ENCODE assay signal across 2 fruit fly cellular contexts in the genomic region with DNA sequence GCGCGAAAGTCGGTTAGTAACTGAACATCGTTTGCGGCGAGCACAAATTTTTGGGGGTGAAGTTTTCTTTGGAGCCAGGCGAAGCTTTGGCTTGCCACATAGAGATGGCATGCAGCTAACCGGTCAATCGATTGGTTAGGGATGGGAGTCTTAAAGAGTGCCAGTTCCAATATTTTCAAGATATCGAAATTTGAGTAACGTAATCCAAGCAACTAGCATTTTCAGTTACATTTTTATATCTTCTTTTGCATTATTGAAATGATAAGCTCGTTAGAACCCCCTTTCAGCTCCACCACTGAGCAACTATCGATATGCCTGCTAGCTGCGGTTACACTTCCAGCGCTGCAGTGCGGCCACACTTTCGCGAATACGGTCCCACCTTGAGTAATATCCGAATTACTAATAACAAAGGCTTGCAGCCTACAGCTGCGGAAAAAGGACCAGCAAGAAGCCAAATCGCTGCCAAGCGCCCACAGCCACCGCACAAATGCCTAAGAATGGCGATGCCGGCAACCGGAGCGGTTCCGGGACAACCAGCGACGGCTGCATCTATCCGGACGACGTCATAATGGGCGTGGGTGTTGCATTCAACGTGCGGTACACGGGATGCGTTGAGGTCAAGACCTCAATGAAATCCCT.
A peak's percentile ranks its signal among the peaks of the same experiment; 100 is the strongest.
TF ChIP-seq lines count a peak whose summit lies in the region.

Gene Atat, minus strand, starts transcription at position 103 of the 639 bp plus-strand sequence.
Gene Shc, plus strand, starts transcription at position 355 of the 639 bp plus-strand sequence.

TF ChIP-seq in whole organism, embryonic, 481 proteins besides CTCF, POLR2A, EP300 and RAD21 (continued from another document and continues in another):
- TF ChIP-seq ac (GFP tag; optimal IDR thresholded peaks at IDR 0.05; lab: Kevin White, UChicago) (peak; percentile 92), Nf-YB (GFP tag; optimal IDR thresholded peaks at IDR 0.05; lab: Kevin White, UChicago) (peak; percentile 87), onecut (GFP tag; IDR thresholded peaks at IDR 0.05; lab: Robert Waterston, UW) (peak; percentile 94), GATAe (GFP tag; conservative IDR thresholded peaks at IDR 0.05; lab: Robert Waterston, UW) (peak; percentile 98), gcm2 (GFP tag; optimal IDR thresholded peaks at IDR 0.05; lab: Kevin White, UChicago) (peak; percentile 97), pb (GFP tag; optimal IDR thresholded peaks at IDR 0.05; lab: Kevin White, UChicago) (peak; percentile 99), CG6765 (GFP tag; optimal IDR thresholded peaks at IDR 0.05; lab: Kevin White, UChicago) (peak; percentile 93), sqz (GFP tag; optimal IDR thresholded peaks at IDR 0.05; lab: Kevin White, UChicago) (peak; percentile 74), CG7745 (tag; optimal IDR thresholded peaks at IDR 0.05; lab: Kevin White, UChicago) (peak; percentile 47), Abd-B (GFP tag; optimal IDR thresholded peaks at IDR 0.05; lab: Kevin White, UChicago) (peak; percentile 100), CG2199 (GFP tag; IDR thresholded peaks at IDR 0.05; lab: Robert Waterston, UW) (peak; percentile 99), Doc3 (GFP tag; IDR thresholded peaks at IDR 0.05; lab: Robert Waterston, UW; ENCODE audit: partially characterized antibody) (peak; percentile 90), lilli (GFP tag; optimal IDR thresholded peaks at IDR 0.05; lab: Kevin White, UChicago) (peak; percentile 100), HLHmδ (GFP tag; optimal IDR thresholded peaks at IDR 0.05; lab: Kevin White, UChicago) (no peak), lola (GFP tag; optimal IDR thresholded peaks at IDR 0.05; lab: Kevin White, UChicago) (peak in 1 of 3 experiments; percentile 98), Fer2 (tag; optimal IDR thresholded peaks at IDR 0.05; lab: Kevin White, UChicago) (peak; percentile 99), PHDP (tag; optimal IDR thresholded peaks at IDR 0.05; lab: Kevin White, UChicago) (peak; percentile 98), zen (tag; optimal IDR thresholded peaks at IDR 0.05; lab: Kevin White, UChicago) (peak; percentile 99), ftz-f1 (GFP tag; optimal IDR thresholded peaks at IDR 0.05; lab: Kevin White, UChicago) (peak; percentile 94), tap (tag; optimal IDR thresholded peaks at IDR 0.05; lab: Kevin White, UChicago) (peak; percentile 95), Aef1 (GFP tag; IDR thresholded peaks at IDR 0.05; lab: Robert Waterston, UW) (peak; percentile 100), CG31388 (GFP tag; optimal IDR thresholded peaks at IDR 0.05; lab: Kevin White, UChicago) (peak; percentile 98), CG32767 (GFP tag; IDR thresholded peaks at IDR 0.05; lab: Robert Waterston, UW) (peak; percentile 98), CG8359 (GFP tag; optimal IDR thresholded peaks at IDR 0.05; lab: Kevin White, UChicago; ENCODE audit: borderline replicate concordance) (peak; percentile 90), croc (GFP tag; conservative IDR thresholded peaks at IDR 0.05; lab: Robert Waterston, UW) (peak; percentile 99), luna (GFP tag; optimal IDR thresholded peaks at IDR 0.05; lab: Kevin White, UChicago) (peak; percentile 99), prd (optimal IDR thresholded peaks at IDR 0.05; lab: Kevin White, UChicago) (no peak), prd (GFP tag; IDR thresholded peaks at IDR 0.05; lab: Robert Waterston, UW) (peak; percentile 100), MBD-R2 (GFP tag; IDR thresholded peaks at IDR 0.05; lab: Robert Waterston, UW) (peak; percentile 100), yki (optimal IDR thresholded peaks at IDR 0.05; lab: Kevin White, UChicago) (no peak), Blimp-1 (GFP tag; optimal IDR thresholded peaks at IDR 0.05; lab: Kevin White, UChicago) (peak; percentile 96), CG10543 (GFP tag; optimal IDR thresholded peaks at IDR 0.05; lab: Kevin White, UChicago) (peak; percentile 98), CG1792 (GFP tag; optimal IDR thresholded peaks at IDR 0.05; lab: Kevin White, UChicago) (peak; percentile 99), shn (GFP tag; optimal IDR thresholded peaks at IDR 0.05; lab: Kevin White, UChicago) (peak; percentile 100), CG17186 (GFP tag; optimal IDR thresholded peaks at IDR 0.05; lab: Kevin White, UChicago) (peak; percentile 95), CG12155 (GFP tag; optimal IDR thresholded peaks at IDR 0.05; lab: Kevin White, UChicago) (peak; percentile 99), CG11456 (GFP tag; IDR thresholded peaks at IDR 0.05; lab: Robert Waterston, UW) (peak; percentile 100), CG3163 (GFP tag; optimal IDR thresholded peaks at IDR 0.05; lab: Kevin White, UChicago) (peak; percentile 96), CG6254 (GFP tag; optimal IDR thresholded peaks at IDR 0.05; lab: Kevin White, UChicago) (peak; percentile 90), ems (GFP tag; optimal IDR thresholded peaks at IDR 0.05; lab: Kevin White, UChicago) (peak; percentile 99), slbo (GFP tag; IDR thresholded peaks at IDR 0.05; lab: Robert Waterston, UW) (peak; percentile 100), Stat92E (GFP tag; optimal IDR thresholded peaks at IDR 0.05; lab: Kevin White, UChicago) (peak in 1 of 3 experiments; percentile 90), kni (GFP tag; optimal IDR thresholded peaks at IDR 0.05; lab: Kevin White, UChicago) (peak; percentile 85), grau (tag; optimal IDR thresholded peaks at IDR 0.05; lab: Kevin White, UChicago) (peak; percentile 98), Bgb (GFP tag; IDR thresholded peaks at IDR 0.05; lab: Robert Waterston, UW; ENCODE audit: partially characterized antibody) (peak; percentile 89), CG11247 (GFP tag; IDR thresholded peaks at IDR 0.05; lab: Robert Waterston, UW) (peak; percentile 100), CG3281 (GFP tag; optimal IDR thresholded peaks at IDR 0.05; lab: Kevin White, UChicago) (peak; percentile 97), CG30020 (tag; optimal IDR thresholded peaks at IDR 0.05; lab: Kevin White, UChicago) (peak; percentile 90), bcd (GFP tag; optimal IDR thresholded peaks at IDR 0.05; lab: Kevin White, UChicago) (peak; percentile 99), Side (GFP tag; optimal IDR thresholded peaks at IDR 0.05; lab: Kevin White, UChicago) (peak; percentile 99), Adf1 (GFP tag; IDR thresholded peaks at IDR 0.05; lab: Robert Waterston, UW) (peak; percentile 90), sd (tag; optimal IDR thresholded peaks at IDR 0.05; lab: Kevin White, UChicago) (peak; percentile 93), Hmr (GFP tag; optimal IDR thresholded peaks at IDR 0.05; lab: Kevin White, UChicago) (peak; percentile 99), rib (GFP tag; IDR thresholded peaks at IDR 0.05; lab: Robert Waterston, UW) (peak; percentile 99), Dip2 (GFP tag; IDR thresholded peaks at IDR 0.05; lab: Robert Waterston, UW) (peak; percentile 83), cwo (GFP tag; optimal IDR thresholded peaks at IDR 0.05; lab: Kevin White, UChicago) (peak; percentile 96), dm (GFP tag; optimal IDR thresholded peaks at IDR 0.05; lab: Kevin White, UChicago) (peak; percentile 99), abd-A (tag; optimal IDR thresholded peaks at IDR 0.05; lab: Kevin White, UChicago) (peak; percentile 85), cad (GFP tag; optimal IDR thresholded peaks at IDR 0.05; lab: Kevin White, UChicago) (no peak), CrebB (tag; optimal IDR thresholded peaks at IDR 0.05; lab: Kevin White, UChicago) (peak; percentile 97), CG6654 (GFP tag; optimal IDR thresholded peaks at IDR 0.05; lab: Kevin White, UChicago) (peak; percentile 94)

TF ChIP-seq in whole organism, prepupa, 60 proteins besides CTCF, POLR2A, EP300 and RAD21 (continued from another document):
- TF ChIP-seq achi (GFP tag; optimal IDR thresholded peaks at IDR 0.05; lab: Kevin White, UChicago): peak; percentile 97
- TF ChIP-seq Hr38 (GFP tag; optimal IDR thresholded peaks at IDR 0.05; lab: Kevin White, UChicago): peak; percentile 96
- TF ChIP-seq dsx (GFP tag; optimal IDR thresholded peaks at IDR 0.05; lab: Kevin White, UChicago; ENCODE audit: poor library complexity, severe bottlenecking): peak; percentile 93
- TF ChIP-seq cyc (GFP tag; optimal IDR thresholded peaks at IDR 0.05; lab: Kevin White, UChicago): peak; percentile 99
- peak; percentile 98 for TF ChIP-seq fd59A (GFP tag; optimal IDR thresholded peaks at IDR 0.05; lab: Kevin White, UChicago)
- peak; percentile 95 for TF ChIP-seq spab (GFP tag; optimal IDR thresholded peaks at IDR 0.05; lab: Kevin White, UChicago)
- peak; percentile 95 for TF ChIP-seq CG15336 (GFP tag; IDR thresholded peaks at IDR 0.05; lab: Robert Waterston, UW)
- peak; percentile 94 for TF ChIP-seq CG16779 (tag; optimal IDR thresholded peaks at IDR 0.05; lab: Kevin White, UChicago)
- peak; percentile 100 for TF ChIP-seq Hr39 (GFP tag; optimal IDR thresholded peaks at IDR 0.05; lab: Kevin White, UChicago)
- TF ChIP-seq Smox (GFP tag; optimal IDR thresholded peaks at IDR 0.05; lab: Kevin White, UChicago): peak; percentile 99
- peak; percentile 98 for TF ChIP-seq CG34406 (GFP tag; optimal IDR thresholded peaks at IDR 0.05; lab: Kevin White, UChicago)
- peak; percentile 99 for TF ChIP-seq CG11294 (GFP tag; IDR thresholded peaks at IDR 0.05; lab: Robert Waterston, UW)
- peak; percentile 98 for TF ChIP-seq CG8632 (GFP tag; optimal IDR thresholded peaks at IDR 0.05; lab: Kevin White, UChicago)
